Worm (Caenorhabditis elegans) whole organism, L2 larva: Measurements from ENCODE around the gene nhr-94.

Experiments
- Y55F3AM.14 ChIP-seq: fragments of 200-800 bp; sonication (Bioruptor generic); optimal IDR thresholded peaks from 2 replicates; lab custom pipeline; 2018; ENCODE audit warnings: mild to moderate bottlenecking, missing genetic modification characterization, missing compliant biosample characterization
- ama-1 ChIP-seq: fragments of 150-350 bp; optimal IDR thresholded peaks from 2 replicates; lab custom pipeline; 2018; ENCODE audit warnings: inconsistent platforms
- egl-27 ChIP-seq: sonication (generic microtip); optimal IDR thresholded peaks from 3 replicates; lab custom pipeline; 2017; ENCODE audit warnings: missing biosample characterization, missing genetic modification reagents, missing genetic modification characterization
- lin-39 ChIP-seq: fragments of 150-350 bp; optimal IDR thresholded peaks from 2 replicates; lab custom pipeline; 2014; ENCODE audit warnings: missing biosample characterization, missing genetic modification reagents, missing genetic modification characterization
- nhr-25 ChIP-seq: fragments of 150-350 bp; sonication (generic microtip); optimal IDR thresholded peaks from 3 replicates; lab custom pipeline; 2014; ENCODE audit warnings: missing biosample characterization, missing genetic modification characterization
- nhr-77 ChIP-seq: fragments of 150-350 bp; optimal IDR thresholded peaks from 2 replicates; lab custom pipeline; 2014; ENCODE audit warnings: missing biosample characterization, missing genetic modification characterization
- peb-1 ChIP-seq: fragments of 150-350 bp; optimal IDR thresholded peaks from 2 replicates; lab custom pipeline; 2014; ENCODE audit warnings: missing biosample characterization, missing genetic modification characterization
- skn-1 ChIP-seq: sonication (generic microtip); optimal IDR thresholded peaks from 2 replicates; lab custom pipeline; 2017; ENCODE audit warnings: missing biosample characterization, missing genetic modification characterization
- unc-39 ChIP-seq: fragments of 150-350 bp; optimal IDR thresholded peaks from 2 replicates; lab custom pipeline; 2014; ENCODE audit warnings: missing biosample characterization, missing genetic modification characterization
- ztf-1 ChIP-seq: fragments of 200-800 bp; sonication (Bioruptor generic); conservative IDR thresholded peaks from 2 replicates; pipeline ENCODE4 v1.3.6; 2022; ENCODE audit warnings: missing genetic modification characterization, missing compliant biosample characterization

- no peak for TF ChIP-seq ama-1 (lab: Kevin White, UChicago)
- TF ChIP-seq peb-1 (tag; lab: Kevin White, UChicago), result no peak
- TF ChIP-seq nhr-25 (tag; lab: Kevin White, UChicago), result no peak
- no peak for TF ChIP-seq skn-1
- no peak for TF ChIP-seq nhr-77 (tag; lab: Kevin White, UChicago)
- no peak for TF ChIP-seq unc-39 (tag; lab: Kevin White, UChicago)
- no peak for TF ChIP-seq egl-27
- no peak for TF ChIP-seq Y55F3AM.14 (GFP tag; lab: Kevin White, UChicago)
- no peak for TF ChIP-seq lin-39 (tag; lab: Kevin White, UChicago)
- no peak for TF ChIP-seq ztf-1 (GFP tag; lab: Robert Waterston, UW)
These were observed 50.7 kb downstream of the nhr-94 start, which contains the start of gene srd-29 for ce11 chrV:7635469-7635868.
